Fruit fly (Drosophila melanogaster) whole organism: Measurements from ENCODE around the gene Jhbp13.

Experiments used
- CG8478 ChIP-seq: fragments of >200 bp; optimal IDR thresholded peaks from 2 replicates; lab custom pipeline; 2018; ENCODE audit warnings: inconsistent platforms
- Dll ChIP-seq: fragments of >200 bp; optimal IDR thresholded peaks from 2 replicates; lab custom pipeline; 2017
- EcR ChIP-seq, 2 experiments: fragments of >200 bp; optimal IDR thresholded peaks; 2 replicates each; lab custom pipeline; 2017; ENCODE audit warnings: missing biosample characterization in 2 of 2, missing genetic modification characterization in 2 of 2, missing genetic modification reagents in 2 of 2
- pan ChIP-seq: fragments of >200 bp; optimal IDR thresholded peaks from 2 replicates; lab custom pipeline; 2017
- psq ChIP-seq: fragments of >200 bp; optimal IDR thresholded peaks from 2 replicates; lab custom pipeline; 2017
- usp ChIP-seq: fragments of >200 bp; optimal IDR thresholded peaks from 2 replicates; lab custom pipeline; 2017; ENCODE audit warnings: missing biosample characterization, missing genetic modification characterization, mixed read lengths

DNA sequence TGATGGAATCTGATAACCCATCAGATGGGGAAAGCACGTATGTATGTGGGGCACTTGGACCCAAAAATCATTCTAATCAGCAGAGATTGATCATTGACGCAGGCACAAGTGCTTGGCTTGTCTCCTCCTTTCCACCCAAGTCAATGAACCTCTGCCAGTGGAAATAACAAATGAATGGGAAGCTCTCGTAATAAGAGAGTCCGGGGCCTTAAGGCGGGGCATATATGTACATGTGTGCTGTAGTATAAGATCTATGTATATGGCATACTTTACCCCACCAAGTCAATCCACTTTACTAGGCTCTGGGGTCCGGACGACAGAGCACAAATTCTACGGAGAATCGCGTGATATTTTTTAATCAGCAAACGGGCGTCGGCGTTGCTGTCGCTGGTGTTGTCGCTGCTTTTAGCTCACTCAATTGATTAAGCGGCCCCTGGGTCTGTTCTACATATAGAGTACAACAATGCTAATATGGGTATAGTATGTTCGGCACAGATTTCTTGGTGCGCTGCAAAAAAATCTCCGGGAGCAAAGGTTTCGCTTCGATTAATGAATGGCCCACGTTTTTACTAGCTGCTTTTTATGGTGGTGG is 33.6 kb upstream of the Jhbp13 start:
- TF ChIP-seq pan (lab: Kevin White, UChicago), result peak; percentile 22
- no peak for TF ChIP-seq psq (lab: Kevin White, UChicago)
- no peak for TF ChIP-seq CG8478 (lab: Kevin White, UChicago)
- TF ChIP-seq EcR (GFP tag; optimal IDR thresholded peaks at IDR 0.05; lab: Kevin White, UChicago), result peak in 1 of 2 experiments; percentile 82
- TF ChIP-seq usp (GFP tag; lab: Kevin White, UChicago), result no peak
- no peak for TF ChIP-seq Dll (lab: Kevin White, UChicago)
